Fruit fly (Drosophila melanogaster) whole organism, embryonic: Measurements from ENCODE around the gene CG11384.

ENCODE experiments used
- CG10274 ChIP-seq: fragments of 200-800 bp; sonication (Bioruptor generic); optimal IDR thresholded peaks from 3 replicates; lab custom pipeline; 2017; ENCODE audit warnings: missing biosample characterization, mild to moderate bottlenecking, missing genetic modification characterization
- CG10565 ChIP-seq: fragments of 200-800 bp; sonication (Bioruptor generic); optimal IDR thresholded peaks from 3 replicates; lab custom pipeline; 2016; ENCODE audit warnings: missing biosample characterization, mild to moderate bottlenecking, missing genetic modification characterization
- CG11085 ChIP-seq: fragments of 200-800 bp; sonication (Bioruptor generic); IDR thresholded peaks from 2 replicates; pipeline ENCODE4 v1.3.6; 2022; ENCODE audit warnings: missing biosample characterization, missing genetic modification characterization
- CG11093 ChIP-seq: fragments of 200-800 bp; sonication (Bioruptor generic); IDR thresholded peaks from 3 replicates; pipeline ENCODE4 v1.3.6; 2022; ENCODE audit warnings: missing biosample characterization, missing genetic modification characterization
- CG11456 ChIP-seq: fragments of 200-800 bp; sonication (Bioruptor generic); IDR thresholded peaks from 3 replicates; pipeline ENCODE4 v1.3.6; 2022; ENCODE audit warnings: missing biosample characterization, missing genetic modification characterization
- CG15479 ChIP-seq: fragments of 200-800 bp; sonication (Bioruptor generic); optimal IDR thresholded peaks from 3 replicates; lab custom pipeline; 2019; ENCODE audit warnings: missing biosample characterization, mild to moderate bottlenecking, missing genetic modification characterization, moderate library complexity
- CG15514 ChIP-seq: fragments of 200-800 bp; sonication (Bioruptor generic); optimal IDR thresholded peaks from 3 replicates; lab custom pipeline; 2017; ENCODE audit warnings: missing biosample characterization, missing genetic modification characterization, mild to moderate bottlenecking, moderate library complexity, missing genetic modification reagents
- CG17568 ChIP-seq: fragments of 200-800 bp; sonication (Bioruptor generic); optimal IDR thresholded peaks from 2 replicates; lab custom pipeline; 2018; ENCODE audit warnings: missing biosample characterization, mild to moderate bottlenecking, missing genetic modification characterization, moderate library complexity
- CG17802 ChIP-seq: fragments of 200-800 bp; sonication (Bioruptor generic); optimal IDR thresholded peaks from 2 replicates; lab custom pipeline; 2018; ENCODE audit warnings: missing biosample characterization, mild to moderate bottlenecking, missing genetic modification characterization, moderate library complexity
- CG18262 ChIP-seq: fragments of 200-800 bp; optimal IDR thresholded peaks from 3 replicates; lab custom pipeline; 2019; ENCODE audit warnings: missing biosample characterization, mild to moderate bottlenecking, missing genetic modification characterization, moderate library complexity
- CG18599 ChIP-seq: fragments of 200-800 bp; sonication (Bioruptor generic); optimal IDR thresholded peaks from 3 replicates; lab custom pipeline; 2017; ENCODE audit warnings: missing biosample characterization, missing genetic modification characterization, mild to moderate bottlenecking, moderate library complexity, missing genetic modification reagents
- CG31365 ChIP-seq: fragments of 200-800 bp; sonication (Bioruptor generic); optimal IDR thresholded peaks from 2 replicates; lab custom pipeline; 2018; ENCODE audit warnings: missing biosample characterization, mild to moderate bottlenecking, missing genetic modification characterization
- CG31441 ChIP-seq: fragments of 200-800 bp; sonication (Bioruptor generic); IDR thresholded peaks from 2 replicates; pipeline ENCODE4 v1.3.6; 2022; ENCODE audit warnings: missing biosample characterization, missing genetic modification characterization
- CG3281 ChIP-seq: fragments of 200-800 bp; sonication (Bioruptor generic); optimal IDR thresholded peaks from 3 replicates; lab custom pipeline; 2017; ENCODE audit warnings: missing biosample characterization, mild to moderate bottlenecking, missing genetic modification characterization
- CG3407 ChIP-seq: fragments of 200-800 bp; sonication (Bioruptor generic); optimal IDR thresholded peaks from 2 replicates; lab custom pipeline; 2018; ENCODE audit warnings: missing biosample characterization, mild to moderate bottlenecking, missing genetic modification characterization
- CG6813 ChIP-seq: fragments of 200-800 bp; sonication (Bioruptor generic); optimal IDR thresholded peaks from 2 replicates; lab custom pipeline; 2017; ENCODE audit warnings: missing biosample characterization, missing genetic modification characterization, mild to moderate bottlenecking, moderate library complexity, missing genetic modification reagents
- CG7987 ChIP-seq: fragments of 200-800 bp; sonication (Bioruptor generic); optimal IDR thresholded peaks from 2 replicates; lab custom pipeline; 2018; ENCODE audit warnings: missing biosample characterization, mild to moderate bottlenecking, missing genetic modification characterization, moderate library complexity
- CG9215 ChIP-seq: fragments of 200-800 bp; sonication (Bioruptor generic); IDR thresholded peaks from 2 replicates; pipeline ENCODE4 v1.3.6; 2022; ENCODE audit warnings: missing biosample characterization, missing genetic modification characterization
- CkIIα-i1 ChIP-seq: fragments of 200-800 bp; sonication (Bioruptor generic); IDR thresholded peaks from 2 replicates; pipeline ENCODE4 v1.3.6; 2022; ENCODE audit warnings: missing biosample characterization, missing genetic modification characterization
- CoRest ChIP-seq: fragments of 200-800 bp; sonication (Bioruptor generic); optimal IDR thresholded peaks from 3 replicates; lab custom pipeline; 2018; ENCODE audit warnings: missing biosample characterization, mild to moderate bottlenecking, missing genetic modification characterization, moderate library complexity
- Dad ChIP-seq: fragments of 200-800 bp; sonication (Bioruptor generic); optimal IDR thresholded peaks from 3 replicates; lab custom pipeline; 2016; ENCODE audit warnings: missing biosample characterization, missing genetic modification characterization
- Deaf1 ChIP-seq: fragments of 200-800 bp; optimal IDR thresholded peaks from 3 replicates; lab custom pipeline; 2019; ENCODE audit warnings: missing biosample characterization, mild to moderate bottlenecking, missing genetic modification characterization, moderate library complexity
- Hmx ChIP-seq: fragments of 200-800 bp; sonication (Bioruptor generic); optimal IDR thresholded peaks from 2 replicates; lab custom pipeline; 2016; ENCODE audit warnings: missing biosample characterization, missing genetic modification characterization
- Hsf ChIP-seq: fragments of 200-800 bp; sonication (Bioruptor generic); optimal IDR thresholded peaks from 3 replicates; lab custom pipeline; 2016; ENCODE audit warnings: missing biosample characterization, missing genetic modification characterization
- Nf-YB ChIP-seq: fragments of 200-800 bp; sonication (Bioruptor generic); optimal IDR thresholded peaks from 3 replicates; lab custom pipeline; 2019; ENCODE audit warnings: missing biosample characterization, mild to moderate bottlenecking, missing genetic modification characterization, moderate library complexity
- Nf-YC ChIP-seq: fragments of 200-800 bp; optimal IDR thresholded peaks from 3 replicates; lab custom pipeline; 2019; ENCODE audit warnings: missing biosample characterization, mild to moderate bottlenecking, missing genetic modification characterization, moderate library complexity
- Side ChIP-seq: fragments of 200-800 bp; sonication (Bioruptor generic); optimal IDR thresholded peaks from 2 replicates; lab custom pipeline; 2016; ENCODE audit warnings: missing biosample characterization, missing genetic modification characterization
- Sin3A ChIP-seq: fragments of >200 bp; optimal IDR thresholded peaks from 2 replicates; lab custom pipeline; 2018
- YL-1 ChIP-seq: fragments of 200-800 bp; sonication (Bioruptor generic); optimal IDR thresholded peaks from 3 replicates; lab custom pipeline; 2017; ENCODE audit warnings: missing biosample characterization, mild to moderate bottlenecking, missing genetic modification characterization
- ab ChIP-seq: fragments of 200-800 bp; sonication (Bioruptor generic); optimal IDR thresholded peaks from 2 replicates; lab custom pipeline; 2016; ENCODE audit warnings: missing biosample characterization, missing genetic modification characterization
- ato ChIP-seq: fragments of 200-800 bp; sonication (Bioruptor generic); IDR thresholded peaks from 2 replicates; pipeline ENCODE4 v1.3.6; 2022; ENCODE audit warnings: missing biosample characterization, missing genetic modification characterization; ENCODE audit not compliant: partially characterized antibody
- bsh ChIP-seq, 2 experiments: fragments of 200-800 bp; sonication (Bioruptor generic); optimal IDR thresholded peaks; 2 replicates each; lab custom pipeline; 2017 to 2018; ENCODE audit warnings: mild to moderate bottlenecking in 2 of 2, missing biosample characterization in 2 of 2, missing genetic modification characterization in 2 of 2, moderate library complexity in 1 of 2
- btn ChIP-seq: fragments of 200-800 bp; sonication (Bioruptor generic); optimal IDR thresholded peaks from 2 replicates; lab custom pipeline; 2016; ENCODE audit warnings: missing biosample characterization, missing genetic modification characterization
- chif ChIP-seq, 2 experiments: fragments of 200-800 bp; sonication (Bioruptor generic); optimal IDR thresholded peaks; 3 replicates each; lab custom pipeline; 2016; ENCODE audit warnings: missing biosample characterization in 2 of 2, missing genetic modification characterization in 2 of 2
- da ChIP-seq: fragments of 200-800 bp; sonication (Bioruptor generic); optimal IDR thresholded peaks from 2 replicates; lab custom pipeline; 2016; ENCODE audit warnings: missing biosample characterization, missing genetic modification characterization
- dimm ChIP-seq: fragments of 200-800 bp; sonication (Bioruptor generic); IDR thresholded peaks from 2 replicates; pipeline ENCODE4 v1.3.6; 2022; ENCODE audit warnings: missing biosample characterization, missing genetic modification characterization
- disco-r ChIP-seq: fragments of 200-800 bp; sonication (Bioruptor generic); optimal IDR thresholded peaks from 2 replicates; lab custom pipeline; 2016; ENCODE audit warnings: missing biosample characterization, missing genetic modification characterization
- esg ChIP-seq: fragments of 200-800 bp; sonication (Bioruptor generic); conservative IDR thresholded peaks from 2 replicates; pipeline ENCODE4 v1.3.6; 2022; ENCODE audit warnings: missing biosample characterization, missing genetic modification characterization
- exex ChIP-seq: fragments of 200-800 bp; sonication (Bioruptor generic); optimal IDR thresholded peaks from 4 replicates; lab custom pipeline; 2018; ENCODE audit warnings: missing biosample characterization, mild to moderate bottlenecking, missing genetic modification characterization, moderate library complexity
- fd3F ChIP-seq: fragments of 200-800 bp; sonication (Bioruptor generic); optimal IDR thresholded peaks from 2 replicates; lab custom pipeline; 2018; ENCODE audit warnings: missing biosample characterization, mild to moderate bottlenecking, missing genetic modification characterization, moderate library complexity
- fru ChIP-seq: fragments of >200 bp; optimal IDR thresholded peaks from 2 replicates; lab custom pipeline; 2017
- fu2 ChIP-seq: fragments of 200-800 bp; sonication (Bioruptor generic); optimal IDR thresholded peaks from 2 replicates; lab custom pipeline; 2016; ENCODE audit warnings: missing biosample characterization, missing genetic modification characterization
- insv ChIP-seq, 2 experiments: fragments of 200-800 bp; sonication (Bioruptor generic); optimal IDR thresholded peaks; 3 replicates each; lab custom pipeline; 2016 to 2018; ENCODE audit warnings: missing biosample characterization in 2 of 2, missing genetic modification characterization in 2 of 2
- kah ChIP-seq: fragments of 200-800 bp; sonication (Bioruptor generic); optimal IDR thresholded peaks from 2 replicates; lab custom pipeline; 2018; ENCODE audit warnings: missing biosample characterization, mild to moderate bottlenecking, missing genetic modification characterization
- ken ChIP-seq: fragments of 200-800 bp; sonication (Bioruptor generic); IDR thresholded peaks from 3 replicates; pipeline ENCODE4 v1.3.6; 2022; ENCODE audit warnings: missing biosample characterization, missing genetic modification characterization
- nerfin-2 ChIP-seq: fragments of 200-800 bp; sonication (Bioruptor generic); IDR thresholded peaks from 2 replicates; pipeline ENCODE4 v1.3.6; 2022; ENCODE audit warnings: missing biosample characterization, missing genetic modification characterization; ENCODE audit not compliant: partially characterized antibody
- phol ChIP-seq: fragments of 200-800 bp; sonication (Bioruptor generic); optimal IDR thresholded peaks from 3 replicates; lab custom pipeline; 2018; ENCODE audit warnings: missing biosample characterization, mild to moderate bottlenecking, missing genetic modification characterization, moderate library complexity
- sens-2 ChIP-seq: fragments of 200-800 bp; sonication (Bioruptor generic); IDR thresholded peaks from 2 replicates; pipeline ENCODE4 v1.3.6; 2022; ENCODE audit warnings: missing biosample characterization, missing genetic modification characterization
- sisA ChIP-seq: fragments of 200-800 bp; sonication (Bioruptor generic); IDR thresholded peaks from 2 replicates; pipeline ENCODE4 v1.3.6; 2022; ENCODE audit warnings: missing biosample characterization, missing genetic modification characterization
- zen ChIP-seq: fragments of 200-800 bp; sonication (Bioruptor generic); optimal IDR thresholded peaks from 3 replicates; lab custom pipeline; 2018; ENCODE audit warnings: missing biosample characterization, mild to moderate bottlenecking, missing genetic modification characterization, moderate library complexity

CG11384 gene

DNA sequence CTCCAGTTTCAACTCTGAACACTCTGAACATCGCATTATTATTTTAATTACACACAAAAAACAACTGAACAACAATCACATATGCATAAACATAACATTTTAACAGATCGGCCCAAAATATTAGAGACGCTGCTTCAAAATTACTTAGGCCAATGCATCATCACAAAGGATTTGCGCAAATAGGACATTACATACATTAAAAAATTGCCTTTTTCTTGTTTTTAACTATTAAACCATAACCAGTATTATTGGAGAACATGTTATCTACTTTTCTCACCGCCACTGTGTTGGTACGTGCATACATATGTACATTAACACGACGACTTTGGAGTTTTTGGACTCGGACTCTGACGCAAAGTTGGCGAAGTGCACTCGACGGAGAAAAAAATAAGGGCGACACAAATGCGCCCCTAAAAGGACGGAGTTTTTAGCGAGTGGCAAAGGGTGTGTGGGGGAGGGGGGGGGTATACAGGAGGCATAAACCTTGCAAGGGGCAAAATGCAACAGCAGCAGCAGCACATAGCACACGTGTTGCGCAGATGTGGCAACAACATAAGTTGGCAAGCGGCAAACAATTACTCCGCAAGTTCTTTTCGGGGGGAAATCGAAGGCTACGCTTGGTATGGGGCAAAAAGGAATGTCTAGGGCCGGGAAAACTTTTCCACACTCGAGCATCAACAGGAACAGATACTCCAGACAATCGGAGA, 46.1 kb downstream of the CG11384 start (continued):
- TF ChIP-seq CG6813 (GFP tag; lab: Kevin White, UChicago), result peak; percentile 25
- TF ChIP-seq CG17568, result peak; percentile 51
- no peak for TF ChIP-seq kah (GFP tag; lab: Kevin White, UChicago)
- peak; percentile 3 for TF ChIP-seq CG15479 (GFP tag; lab: Kevin White, UChicago)
- no peak for TF ChIP-seq CG11085 (GFP tag; lab: Robert Waterston, UW)
- TF ChIP-seq exex (tag; lab: Kevin White, UChicago), result no peak
- no peak for TF ChIP-seq CkIIα-i1 (GFP tag; lab: Robert Waterston, UW)
- TF ChIP-seq Nf-YB, result peak; percentile 27
- TF ChIP-seq sisA, result peak; percentile 63
- no peak for TF ChIP-seq Sin3A
- TF ChIP-seq Nf-YC (tag; lab: Kevin White, UChicago), result no peak
- no peak for TF ChIP-seq Dad (GFP tag; lab: Kevin White, UChicago)
- peak; percentile 10 for TF ChIP-seq disco-r (GFP tag; lab: Kevin White, UChicago)
- no peak for TF ChIP-seq insv (GFP tag; optimal IDR thresholded peaks at IDR 0.05; lab: Kevin White, UChicago)
- TF ChIP-seq chif (GFP tag; optimal IDR thresholded peaks at IDR 0.05; lab: Kevin White, UChicago), result peak; percentile 66 to 69
- TF ChIP-seq nerfin-2, result no peak
- TF ChIP-seq phol, result peak; percentile 73
- peak; percentile 23 for TF ChIP-seq fd3F
- TF ChIP-seq Hsf (GFP tag; lab: Kevin White, UChicago), result peak; percentile 70
- TF ChIP-seq btn, result no peak
- no peak for TF ChIP-seq esg (GFP tag; lab: Robert Waterston, UW)
- peak; percentile 71 for TF ChIP-seq ken
- no peak for TF ChIP-seq dimm
- TF ChIP-seq CG31365, result no peak
- TF ChIP-seq CG11093 (GFP tag; lab: Robert Waterston, UW), result 0 out of 3 replicates have a peak, but pooled peaks have one; percentile 45
- no peak for TF ChIP-seq CG10274
- peak; percentile 25 for TF ChIP-seq Deaf1 (tag; lab: Kevin White, UChicago)
- TF ChIP-seq Side (GFP tag; lab: Kevin White, UChicago), result peak; percentile 21
- TF ChIP-seq fru (lab: Kevin White, UChicago), result no peak
- peak; percentile 13 for TF ChIP-seq CG15514 (GFP tag; lab: Kevin White, UChicago)
- TF ChIP-seq CG9215 (GFP tag; lab: Robert Waterston, UW), result no peak
- no peak for TF ChIP-seq CG7987
- peak; percentile 84 for TF ChIP-seq CG18262 (tag; lab: Kevin White, UChicago)
- TF ChIP-seq ato (GFP tag; lab: Robert Waterston, UW), result no peak
- no peak for TF ChIP-seq CG10565 (GFP tag; lab: Kevin White, UChicago)
- TF ChIP-seq YL-1 (GFP tag; lab: Kevin White, UChicago), result no peak
- TF ChIP-seq sens-2 (GFP tag; lab: Robert Waterston, UW), result peak; percentile 42; the same call in 1 of the 2 replicates
- no peak for TF ChIP-seq CG11456 (GFP tag; lab: Robert Waterston, UW)
- no peak for TF ChIP-seq fu2 (GFP tag; lab: Kevin White, UChicago)
- peak; percentile 78 to 86 for TF ChIP-seq bsh (GFP tag; optimal IDR thresholded peaks at IDR 0.05; lab: Kevin White, UChicago)
- TF ChIP-seq ab (GFP tag; lab: Kevin White, UChicago), result peak; percentile 19
- TF ChIP-seq CG31441, result peak; percentile 75
- peak; percentile 4 for TF ChIP-seq CG3281
- TF ChIP-seq da (GFP tag; lab: Kevin White, UChicago), result no peak
- TF ChIP-seq zen (tag; lab: Kevin White, UChicago), result peak; percentile 10
- peak; percentile 65 for TF ChIP-seq CG3407 (GFP tag; lab: Kevin White, UChicago)
- TF ChIP-seq CG17802, result peak; percentile 10
- TF ChIP-seq Hmx (GFP tag; lab: Kevin White, UChicago), result no peak
- peak; percentile 9 for TF ChIP-seq CG18599
- TF ChIP-seq CoRest, result peak; percentile 58
